Fruit fly (Drosophila melanogaster): ENCODE data around the gene MED30.

Gene MED30

dm6 chr3L:685441-685804, 31.5 kb upstream of the MED30 start, which contains the start of gene ebd1:
Gene ebd1 (minus strand): TSS chr3L:685549.
- no peak for TF ChIP-seq CG14014 (GFP tag; IDR thresholded peaks at IDR 0.05)
- TF ChIP-seq Dbx (GFP tag; IDR thresholded peaks at IDR 0.05): no peak
- no peak for TF ChIP-seq Ptx1 (GFP tag; IDR thresholded peaks at IDR 0.05)
- TF ChIP-seq grn (GFP tag; optimal IDR thresholded peaks at IDR 0.05): no peak
- no peak for TF ChIP-seq Ravus (GFP tag; IDR thresholded peaks at IDR 0.05)
- TF ChIP-seq gro (GFP tag; optimal IDR thresholded peaks at IDR 0.05): peak; percentile 25
- TF ChIP-seq CG14860 (GFP tag; IDR thresholded peaks at IDR 0.05; ENCODE audit: partially characterized antibody): no peak
- TF ChIP-seq Hr51 (GFP tag; optimal IDR thresholded peaks at IDR 0.05): no peak
- TF ChIP-seq cwo (GFP tag; optimal IDR thresholded peaks at IDR 0.05): no peak
- TF ChIP-seq slbo (GFP tag; IDR thresholded peaks at IDR 0.05): no peak
- no peak for TF ChIP-seq CG17568 (GFP tag; optimal IDR thresholded peaks at IDR 0.05)
- no peak for TF ChIP-seq dmrt11E (tag; optimal IDR thresholded peaks at IDR 0.05)
- TF ChIP-seq CG12769 (tag; optimal IDR thresholded peaks at IDR 0.05): no peak
- TF ChIP-seq tll (GFP tag; optimal IDR thresholded peaks at IDR 0.05): peak in 1 of 2 experiments; percentile 20
- TF ChIP-seq zen2 (GFP tag; IDR thresholded peaks at IDR 0.05; ENCODE audit: partially characterized antibody): 0 out of 3 replicates have a peak, but pooled peaks have one; percentile 6
- TF ChIP-seq sob (GFP tag; IDR thresholded peaks at IDR 0.05): no peak
- no peak for TF ChIP-seq Hey (tag; optimal IDR thresholded peaks at IDR 0.05)
- no peak for TF ChIP-seq CG8765 (GFP tag; IDR thresholded peaks at IDR 0.05)
- no peak for TF ChIP-seq shn (GFP tag; optimal IDR thresholded peaks at IDR 0.05)
- TF ChIP-seq bigmax (GFP tag; optimal IDR thresholded peaks at IDR 0.05): no peak
- no peak for TF ChIP-seq E2f2 (GFP tag; IDR thresholded peaks at IDR 0.05)
- TF ChIP-seq Hr3 (GFP tag; optimal IDR thresholded peaks at IDR 0.05): no peak
- TF ChIP-seq CG1024 (GFP tag; IDR thresholded peaks at IDR 0.05): no peak
- no peak for TF ChIP-seq gsb-n (tag; optimal IDR thresholded peaks at IDR 0.05)
- TF ChIP-seq Antp (GFP tag; optimal IDR thresholded peaks at IDR 0.05): no peak
- TF ChIP-seq nom (GFP tag; optimal IDR thresholded peaks at IDR 0.05): peak; percentile 51
- no peak for TF ChIP-seq Gug (GFP tag; IDR thresholded peaks at IDR 0.05)
- TF ChIP-seq CG17829 (tag; optimal IDR thresholded peaks at IDR 0.05): peak; percentile 38
- TF ChIP-seq Neu2 (GFP tag; optimal IDR thresholded peaks at IDR 0.05; ENCODE audit: borderline replicate concordance): no peak
- peak; percentile 33 for TF ChIP-seq CTCF (GFP tag; optimal IDR thresholded peaks at IDR 0.05)
- no peak for TF ChIP-seq CG9876 (GFP tag; optimal IDR thresholded peaks at IDR 0.05)
- 0 out of 3 replicates have a peak, but pooled peaks have one; percentile 3 for TF ChIP-seq sr (GFP tag; IDR thresholded peaks at IDR 0.05)
- TF ChIP-seq YL-1 (GFP tag; optimal IDR thresholded peaks at IDR 0.05): peak; percentile 70
- TF ChIP-seq CG8089 (GFP tag; optimal IDR thresholded peaks at IDR 0.05): no peak
- peak; percentile 28 for TF ChIP-seq pros (GFP tag; optimal IDR thresholded peaks at IDR 0.05)
- no peak for TF ChIP-seq Awh (GFP tag; IDR thresholded peaks at IDR 0.05)
- no peak for TF ChIP-seq CG6765 (GFP tag; optimal IDR thresholded peaks at IDR 0.05)
- TF ChIP-seq trem (tag; optimal IDR thresholded peaks at IDR 0.05): peak; percentile 39
- no peak for TF ChIP-seq Dfd (GFP tag; optimal IDR thresholded peaks at IDR 0.05)
- no peak; the same call in 1 of the 2 replicates for TF ChIP-seq Adf1 (GFP tag; IDR thresholded peaks at IDR 0.05)
- TF ChIP-seq NFAT (GFP tag; IDR thresholded peaks at IDR 0.05): no peak
- no peak for TF ChIP-seq CG1792 (GFP tag; optimal IDR thresholded peaks at IDR 0.05)
- no peak; the same call in 1 of the 2 replicates for TF ChIP-seq onecut (GFP tag; IDR thresholded peaks at IDR 0.05)
- no peak for TF ChIP-seq CG18476 (GFP tag; optimal IDR thresholded peaks at IDR 0.05)
- no peak for TF ChIP-seq az2 (GFP tag; optimal IDR thresholded peaks at IDR 0.05)
- no peak for TF ChIP-seq CG12155 (GFP tag; optimal IDR thresholded peaks at IDR 0.05)
- TF ChIP-seq stwl (tag; optimal IDR thresholded peaks at IDR 0.05): peak; percentile 71
- TF ChIP-seq h (optimal IDR thresholded peaks at IDR 0.05): no peak
- TF ChIP-seq BEAF-32 (GFP tag; optimal IDR thresholded peaks at IDR 0.05): no peak
- no peak for TF ChIP-seq tx (GFP tag; optimal IDR thresholded peaks at IDR 0.05)
- TF ChIP-seq HLH54F (GFP tag; optimal IDR thresholded peaks at IDR 0.05): no peak
- no peak for TF ChIP-seq CG13775 (GFP tag; optimal IDR thresholded peaks at IDR 0.05)
- TF ChIP-seq sna (GFP tag; IDR thresholded peaks at IDR 0.05; ENCODE audit: partially characterized antibody): no peak

Measured in whole organism, embryonic.